Worm (Caenorhabditis elegans): ENCODE measurements around the gene T28F3.8.

The T28F3.8 gene

DNA sequence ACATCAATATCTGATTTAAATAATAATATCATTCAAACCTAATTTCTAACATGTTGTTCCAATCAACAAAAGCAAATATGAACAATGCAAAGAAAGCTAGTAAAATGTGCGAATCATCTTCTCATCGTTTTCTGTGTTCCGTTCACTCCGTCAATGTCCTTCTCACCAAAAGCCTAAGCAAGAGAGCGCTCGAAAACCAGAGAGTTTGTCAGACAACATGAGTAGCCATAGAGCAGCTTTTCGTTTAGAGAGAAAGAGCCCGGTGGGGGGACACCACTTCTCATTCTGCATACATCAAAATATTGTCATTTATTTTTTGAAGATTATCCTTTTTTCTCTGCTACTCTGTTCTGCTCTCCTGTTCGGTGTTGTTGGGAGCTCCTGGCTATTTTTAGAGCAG, 13.4 kb downstream of the T28F3.8 start (continued):
- TF ChIP-seq lin-14 (GFP tag; optimal IDR thresholded peaks at IDR 0.05) = no peak
- no peak for TF ChIP-seq ces-1 (GFP tag; optimal IDR thresholded peaks at IDR 0.05)
- no peak for TF ChIP-seq ceh-8 (GFP tag; optimal IDR thresholded peaks at IDR 0.05)
- no peak for TF ChIP-seq mab-9 (GFP tag; IDR thresholded peaks at IDR 0.05)

DNA sequence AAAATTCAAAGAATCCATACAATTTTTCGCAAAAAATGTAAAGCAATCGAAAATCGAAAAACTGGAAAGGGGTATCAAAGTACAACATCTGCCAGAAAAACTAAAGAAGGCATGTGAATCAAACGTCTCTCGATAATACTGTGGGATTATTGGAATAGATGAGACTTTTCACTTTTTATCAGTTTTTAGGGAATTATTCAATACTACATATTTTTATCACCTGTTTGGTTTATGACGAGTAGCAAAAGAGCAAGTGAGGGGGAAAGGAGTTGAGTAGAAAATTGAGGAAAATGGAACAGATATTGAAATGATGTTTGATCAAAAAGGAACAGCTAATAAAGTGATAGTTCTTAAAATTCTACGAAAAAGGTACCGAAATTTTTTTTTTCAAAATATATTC, 14.1 kb downstream of the T28F3.8 start:
- TF ChIP-seq snpc-4 (tag; optimal IDR thresholded peaks at IDR 0.05) = no peak
- TF ChIP-seq ztf-11 (tag; optimal IDR thresholded peaks at IDR 0.05) = no peak
- peak; percentile 41 for TF ChIP-seq elt-2 (tag; optimal IDR thresholded peaks at IDR 0.05)
- TF ChIP-seq tlp-1 (tag; optimal IDR thresholded peaks at IDR 0.05) = no peak

ce11 chrIV:17292350-17292749, 14.8 kb downstream of the T28F3.8 start:
- TF ChIP-seq nhr-12 (tag; optimal IDR thresholded peaks at IDR 0.05) (no peak), lin-35 (GFP tag; optimal IDR thresholded peaks at IDR 0.05) (peak in 1 of 2 experiments; percentile 21), nhr-84 (tag; optimal IDR thresholded peaks at IDR 0.05) (no peak), zag-1 (tag; optimal IDR thresholded peaks at IDR 0.05) (no peak), elt-2 (tag; optimal IDR thresholded peaks at IDR 0.05) (peak; percentile 9), elt-3 (tag; optimal IDR thresholded peaks at IDR 0.05) (no peak), alr-1 (tag; optimal IDR thresholded peaks at IDR 0.05; ENCODE audit: borderline replicate concordance) (no peak)

DNA sequence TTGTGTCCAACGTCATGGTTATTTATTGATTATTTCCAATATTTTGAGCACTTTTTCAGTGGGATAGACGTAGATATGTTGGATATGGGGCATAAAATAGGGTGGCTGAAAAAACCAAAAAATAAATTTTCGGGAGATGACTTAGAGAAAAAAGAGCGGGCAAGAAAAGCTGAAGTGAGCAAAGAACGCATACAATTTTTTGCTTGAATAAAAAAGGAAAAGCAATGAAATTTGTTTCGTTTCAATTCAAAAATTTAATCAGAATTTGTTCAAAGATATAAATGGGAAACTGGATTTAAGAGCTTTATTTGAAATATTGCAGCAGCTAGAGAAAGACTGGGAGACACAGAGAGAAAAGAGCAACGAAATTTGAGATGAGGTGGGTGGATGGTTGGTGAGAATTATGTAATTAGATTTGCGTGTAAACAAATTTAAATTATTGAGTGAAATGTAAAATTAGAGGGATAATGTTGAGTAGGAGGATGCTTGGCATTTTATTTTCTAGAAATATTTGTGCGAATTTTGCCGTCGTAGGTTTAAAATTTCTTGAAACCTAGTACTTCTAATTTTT, 15.4 kb downstream of the T28F3.8 start, which contains the start of the genes T28F3.11 and slc-17.4:
T28F3.11 (minus strand) TSS at position 51 of the 571 bp plus-strand sequence.
slc-17.4 (minus strand) TSS at position 105 of the 571 bp plus-strand sequence.
- TF ChIP-seq zag-1 (tag; optimal IDR thresholded peaks at IDR 0.05) (no peak), elt-3 (tag; optimal IDR thresholded peaks at IDR 0.05) (no peak), hlh-4 (tag; optimal IDR thresholded peaks at IDR 0.05) (no peak), lin-14 (GFP tag; optimal IDR thresholded peaks at IDR 0.05) (peak; percentile 43), mep-1 (tag; optimal IDR thresholded peaks at IDR 0.05) (no peak), lin-39 (tag; optimal IDR thresholded peaks at IDR 0.05) (no peak), lin-13 (GFP tag; optimal IDR thresholded peaks at IDR 0.05) (no peak)

DNA sequence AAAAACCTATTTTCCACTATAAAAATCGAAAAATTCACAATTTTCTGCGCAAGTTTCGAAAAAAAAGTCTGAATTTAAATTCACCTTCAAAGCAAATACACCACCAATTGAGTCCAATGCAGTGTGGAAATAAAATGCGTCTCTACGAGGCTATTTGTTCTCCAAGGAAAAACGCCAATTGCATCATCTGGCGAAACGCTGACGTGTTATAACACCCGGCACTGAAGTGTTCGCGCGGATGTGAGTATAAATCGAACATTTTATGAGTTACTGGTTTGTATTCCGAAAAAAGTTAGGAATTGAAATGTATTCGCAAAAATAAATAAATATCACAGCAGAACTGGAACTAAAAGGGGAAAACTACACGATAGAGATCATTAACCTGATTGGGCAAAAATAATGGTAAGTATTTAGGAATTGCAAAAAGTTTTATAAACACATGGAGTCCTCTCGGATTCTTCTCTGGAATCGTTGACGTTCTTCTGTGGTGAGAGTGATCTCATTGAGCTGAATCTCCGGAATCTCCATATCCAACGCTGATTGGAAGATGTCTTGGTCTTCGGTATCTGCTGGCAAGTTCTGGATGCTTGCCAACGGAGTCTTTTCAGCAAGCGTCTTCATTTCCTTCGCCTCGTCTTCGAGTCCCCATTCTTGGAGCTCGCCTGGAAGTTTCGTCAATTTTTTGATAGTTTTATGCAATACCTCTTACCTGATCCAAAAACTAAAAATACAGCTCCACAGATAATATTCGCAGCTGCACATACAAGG, 19.0 kb downstream of the T28F3.8 start, which contains the start of gene zipt-7.1:
zipt-7.1 (minus strand) TSS at position 232 of the 768 bp plus-strand sequence.
- no peak for TF ChIP-seq lin-39 (tag; optimal IDR thresholded peaks at IDR 0.05)
- TF ChIP-seq lin-35 (GFP tag; optimal IDR thresholded peaks at IDR 0.05) = no peak
- no peak for TF ChIP-seq vab-15 (tag; optimal IDR thresholded peaks at IDR 0.05)
- no peak for TF ChIP-seq lin-13 (GFP tag; optimal IDR thresholded peaks at IDR 0.05)
- no peak for TF ChIP-seq lsy-2 (tag; optimal IDR thresholded peaks at IDR 0.05)
- TF ChIP-seq xbp-1 (tag; optimal IDR thresholded peaks at IDR 0.05) = peak; percentile 58
- no peak for TF ChIP-seq unc-62 (GFP tag; optimal IDR thresholded peaks at IDR 0.05)
- TF ChIP-seq efl-1 (optimal IDR thresholded peaks at IDR 0.05) = no peak
- peak in 1 of 2 experiments; percentile 57 for TF ChIP-seq efl-1 (GFP tag; optimal IDR thresholded peaks at IDR 0.05 in 1 of 2)

DNA sequence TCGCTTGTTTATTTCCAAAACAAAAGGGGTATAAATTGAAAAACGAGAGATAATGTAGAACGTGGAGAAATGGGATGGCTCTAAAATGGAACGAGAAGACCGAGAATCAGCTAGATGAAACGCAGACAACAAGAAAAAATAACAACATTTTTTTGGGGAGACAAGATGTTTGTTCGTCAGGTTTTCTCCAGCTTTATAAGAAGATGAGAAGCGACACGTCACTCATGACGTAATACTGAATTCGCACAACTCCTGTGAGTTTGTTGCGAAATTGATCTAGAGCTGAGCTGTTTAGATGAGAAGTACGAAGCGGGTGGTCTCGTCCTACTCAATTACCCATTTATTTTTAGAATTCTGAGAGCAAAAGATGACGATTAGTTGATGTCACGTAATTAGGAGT, 21.9 kb downstream of the T28F3.8 start:
- peak in 1 of 2 experiments; percentile 4 for TF ChIP-seq lin-35 (GFP tag; optimal IDR thresholded peaks at IDR 0.05)
- peak in 1 of 2 experiments; percentile 1 for TF ChIP-seq efl-1 (optimal IDR thresholded peaks at IDR 0.05)
- no peak for TF ChIP-seq efl-1 (GFP tag; optimal IDR thresholded peaks at IDR 0.05 in 1 of 2)
- no peak for TF ChIP-seq nhr-237 (tag; optimal IDR thresholded peaks at IDR 0.05)
- peak; percentile 76 for TF ChIP-seq lin-14 (GFP tag; optimal IDR thresholded peaks at IDR 0.05)
- TF ChIP-seq mef-2 (tag; optimal IDR thresholded peaks at IDR 0.05) = peak; percentile 63
- TF ChIP-seq tbx-2 (tag; optimal IDR thresholded peaks at IDR 0.05) = peak; percentile 29
- peak; percentile 67 for TF ChIP-seq nhr-71 (tag; optimal IDR thresholded peaks at IDR 0.05)
- no peak for TF ChIP-seq ztf-4 (tag; optimal IDR thresholded peaks at IDR 0.05)
- TF ChIP-seq fkh-8 (tag; optimal IDR thresholded peaks at IDR 0.05) = peak; percentile 40
- peak in 2 of 3 experiments; percentile 5 to 37 for TF ChIP-seq ceh-82 (tag; optimal IDR thresholded peaks at IDR 0.05)
- TF ChIP-seq unc-86 (tag; optimal IDR thresholded peaks at IDR 0.05) = peak; percentile 41
- peak; percentile 65 for TF ChIP-seq egl-13 (tag; optimal IDR thresholded peaks at IDR 0.05)
- no peak for TF ChIP-seq hpl-2 (GFP tag; optimal IDR thresholded peaks at IDR 0.05)
- TF ChIP-seq lsy-2 (tag; optimal IDR thresholded peaks at IDR 0.05) = peak in 1 of 2 experiments; percentile 59
- no peak for TF ChIP-seq ces-1 (GFP tag; optimal IDR thresholded peaks at IDR 0.05)
- no peak for TF ChIP-seq mab-9 (GFP tag; IDR thresholded peaks at IDR 0.05)
- TF ChIP-seq xbp-1 (tag; optimal IDR thresholded peaks at IDR 0.05) = peak; percentile 53
- TF ChIP-seq sptf-1 (tag; optimal IDR thresholded peaks at IDR 0.05) = no peak
- peak; percentile 11 for TF ChIP-seq snu-23 (GFP tag; optimal IDR thresholded peaks at IDR 0.05)
- peak; percentile 42 for TF ChIP-seq nhr-47 (tag; optimal IDR thresholded peaks at IDR 0.05)
- peak; percentile 9 for TF ChIP-seq dsc-1 (tag; optimal IDR thresholded peaks at IDR 0.05)
